Fruit fly (Drosophila melanogaster): ENCODE measurements around the gene HP1b.

dm6 chrX:9038778-9039177, 42.1 kb upstream of the HP1b start:
- TF ChIP-seq topi (GFP tag; optimal IDR thresholded peaks at IDR 0.05) = no peak
- TF ChIP-seq Lpt (GFP tag; optimal IDR thresholded peaks at IDR 0.05) = no peak
- TF ChIP-seq CG4318 (GFP tag; optimal IDR thresholded peaks at IDR 0.05) = no peak
- TF ChIP-seq Blimp-1 (GFP tag; optimal IDR thresholded peaks at IDR 0.05) = no peak
- no peak for TF ChIP-seq CG16779 (tag; optimal IDR thresholded peaks at IDR 0.05)
- TF ChIP-seq achi (GFP tag; optimal IDR thresholded peaks at IDR 0.05) = no peak
- no peak for TF ChIP-seq CG11762 (GFP tag; optimal IDR thresholded peaks at IDR 0.05; ENCODE audit: insufficient read depth)
- no peak for TF ChIP-seq CG3919 (GFP tag; optimal IDR thresholded peaks at IDR 0.05)
- no peak for TF ChIP-seq esn (GFP tag; optimal IDR thresholded peaks at IDR 0.05)
- TF ChIP-seq CG31627 (GFP tag; optimal IDR thresholded peaks at IDR 0.05) = no peak
- TF ChIP-seq lz (GFP tag; optimal IDR thresholded peaks at IDR 0.05) = no peak
- no peak for TF ChIP-seq dac (GFP tag; optimal IDR thresholded peaks at IDR 0.05)
- no peak for TF ChIP-seq CG6276 (GFP tag; optimal IDR thresholded peaks at IDR 0.05)
